In genomic region chrX:4159185-4159871, ce11 we compare ENCODE assay signal across 6 worm cellular contexts.
A peak's percentile ranks its signal among the peaks of the same experiment; 100 is the strongest.
TF ChIP-seq lines count a peak whose summit lies in the region.

No protein-coding gene starts in this region.

TF ChIP-seq in whole organism, L1 larva, 84 proteins besides CTCF, POLR2A, EP300 and RAD21:
- TF ChIP-seq blmp-1 (tag; optimal IDR thresholded peaks at IDR 0.05; lab: Kevin White, UChicago) (peak; percentile 32), lin-14 (GFP tag; optimal IDR thresholded peaks at IDR 0.05; lab: Kevin White, UChicago) (peak; percentile 13), efl-1 (optimal IDR thresholded peaks at IDR 0.05; lab: Kevin White, UChicago) (no peak), efl-1 (GFP tag; optimal IDR thresholded peaks at IDR 0.05 in 1 of 2; lab: Kevin White, UChicago) (peak in 1 of 2 experiments; percentile 60), nhr-237 (tag; optimal IDR thresholded peaks at IDR 0.05; lab: Kevin White, UChicago) (no peak)

TF ChIP-seq in whole organism, L3 larva, 47 proteins besides CTCF, POLR2A, EP300 and RAD21:
- no peak for TF ChIP-seq ztf-11 (tag; optimal IDR thresholded peaks at IDR 0.05; lab: Kevin White, UChicago)
- TF ChIP-seq hmg-11 (tag; optimal IDR thresholded peaks at IDR 0.05; lab: Kevin White, UChicago): peak; percentile 0
- TF ChIP-seq nhr-23 (tag; optimal IDR thresholded peaks at IDR 0.05; lab: Kevin White, UChicago): peak; percentile 78
- TF ChIP-seq egl-5 (tag; optimal IDR thresholded peaks at IDR 0.05; lab: Kevin White, UChicago): peak; percentile 38

TF ChIP-seq in whole organism, L4 larva, 104 proteins besides CTCF, POLR2A, EP300 and RAD21:
- TF ChIP-seq F10B5.3 (tag; optimal IDR thresholded peaks at IDR 0.05; lab: Kevin White, UChicago): no peak
- no peak for TF ChIP-seq daf-12 (tag; optimal IDR thresholded peaks at IDR 0.05; lab: Kevin White, UChicago)
- TF ChIP-seq duxl-1 (tag; optimal IDR thresholded peaks at IDR 0.05; lab: Kevin White, UChicago; ENCODE audit: poor library complexity): no peak
- no peak for TF ChIP-seq D1046.2 (GFP tag; IDR thresholded peaks at IDR 0.05; lab: Robert Waterston, UW)
- TF ChIP-seq aha-1 (tag; lab: Kevin White, UChicago): peak; percentile 28
- TF ChIP-seq ces-1 (GFP tag; optimal IDR thresholded peaks at IDR 0.05; lab: Kevin White, UChicago): peak; percentile 56
- peak in 1 of 2 experiments; percentile 20 for TF ChIP-seq unc-62 (GFP tag; optimal IDR thresholded peaks at IDR 0.05 in 1 of 2; lab: Kevin White, UChicago)
- no peak for TF ChIP-seq unc-62 (tag; optimal IDR thresholded peaks at IDR 0.05; lab: Kevin White, UChicago)

TF ChIP-seq in whole organism, late embryonic, 69 proteins besides CTCF, POLR2A, EP300 and RAD21:
- TF ChIP-seq ceh-30 (tag; optimal IDR thresholded peaks at IDR 0.05; lab: Kevin White, UChicago): no peak
- TF ChIP-seq unc-42 (tag; optimal IDR thresholded peaks at IDR 0.05; lab: Kevin White, UChicago): peak; percentile 93
- no peak for TF ChIP-seq gmeb-2 (tag; optimal IDR thresholded peaks at IDR 0.05; lab: Kevin White, UChicago)
- no peak for TF ChIP-seq sox-2 (GFP tag; IDR thresholded peaks at IDR 0.05; lab: Robert Waterston, UW)
- TF ChIP-seq odd-2 (tag; optimal IDR thresholded peaks at IDR 0.05; lab: Kevin White, UChicago): no peak

TF ChIP-seq in whole organism, mixed stage, embryonic, 35 proteins besides CTCF, POLR2A, EP300 and RAD21:
- no peak for TF ChIP-seq M03D4.4 (tag; optimal IDR thresholded peaks at IDR 0.05; lab: Kevin White, UChicago)
- peak; percentile 90 for TF ChIP-seq ces-1 (GFP tag; optimal IDR thresholded peaks at IDR 0.05; lab: Kevin White, UChicago)

TF ChIP-seq in whole organism, young adult, 124 proteins besides CTCF, POLR2A, EP300 and RAD21:
- TF ChIP-seq cebp-1 (GFP tag; IDR thresholded peaks at IDR 0.05; lab: Robert Waterston, UW) (no peak), cebp-1 (tag; optimal IDR thresholded peaks at IDR 0.05; lab: Kevin White, UChicago) (peak; percentile 64), Y56A3A.18 (GFP tag; IDR thresholded peaks at IDR 0.05; lab: Robert Waterston, UW) (no peak), bed-1 (GFP tag; IDR thresholded peaks at IDR 0.05; lab: Robert Waterston, UW) (no peak)
